Worm (Caenorhabditis elegans): ENCODE measurements around the gene ZK809.8.
A peak's percentile ranks its signal among the peaks of the same experiment; 100 is the strongest.

Gene ZK809.8

ce11 chrIV:11691524-11691923, 42.7 kb upstream of the ZK809.8 start (continued):
- TF ChIP-seq F16B12.6 (tag; optimal IDR thresholded peaks at IDR 0.05) = no peak
- no peak for TF ChIP-seq mdl-1 (tag; optimal IDR thresholded peaks at IDR 0.05)
- no peak for TF ChIP-seq xbp-1 (tag; optimal IDR thresholded peaks at IDR 0.05)
- TF ChIP-seq zag-1 (tag; optimal IDR thresholded peaks at IDR 0.05) = no peak
- no peak for TF ChIP-seq sox-4 (tag; optimal IDR thresholded peaks at IDR 0.05)
- peak; percentile 38 for TF ChIP-seq rnt-1 (tag; optimal IDR thresholded peaks at IDR 0.05)
- TF ChIP-seq ces-1 (GFP tag; optimal IDR thresholded peaks at IDR 0.05) = no peak
- TF ChIP-seq aha-1 (tag; optimal IDR thresholded peaks at IDR 0.05) = no peak
- TF ChIP-seq dpl-1 (GFP tag; optimal IDR thresholded peaks at IDR 0.05) = no peak
- no peak for TF ChIP-seq ceh-88 (GFP tag; IDR thresholded peaks at IDR 0.05)
- TF ChIP-seq efl-1 (optimal IDR thresholded peaks at IDR 0.05) = no peak
- TF ChIP-seq efl-1 (GFP tag; optimal IDR thresholded peaks at IDR 0.05 in 1 of 2) = peak in 1 of 2 experiments; percentile 0

ce11 chrIV:11690988-11691387, 42.1 kb upstream of the ZK809.8 start, which contains the start of gene let-60:
Gene let-60, minus strand, starts transcription at chrIV:11691088.
- no peak for TF ChIP-seq xbp-1 (tag; optimal IDR thresholded peaks at IDR 0.05)
- no peak for TF ChIP-seq vab-15 (tag; optimal IDR thresholded peaks at IDR 0.05)
- no peak for TF ChIP-seq zag-1 (tag; optimal IDR thresholded peaks at IDR 0.05)
- no peak for TF ChIP-seq nhr-28 (tag; optimal IDR thresholded peaks at IDR 0.05)
- TF ChIP-seq nhr-71 (tag; optimal IDR thresholded peaks at IDR 0.05) = no peak
- TF ChIP-seq lin-39 (tag; optimal IDR thresholded peaks at IDR 0.05) = no peak
- TF ChIP-seq nhr-20 (tag; optimal IDR thresholded peaks at IDR 0.05) = no peak
- no peak for TF ChIP-seq hlh-17 (GFP tag; optimal IDR thresholded peaks at IDR 0.05; ENCODE audit: borderline replicate concordance)
- no peak for TF ChIP-seq C34B4.2 (tag; optimal IDR thresholded peaks at IDR 0.05)
- no peak for TF ChIP-seq lsy-2 (tag; optimal IDR thresholded peaks at IDR 0.05)

- no peak for TF ChIP-seq fkh-4 (tag; optimal IDR thresholded peaks at IDR 0.05; ENCODE audit: borderline replicate concordance)
- TF ChIP-seq elt-3 (tag; optimal IDR thresholded peaks at IDR 0.05) = no peak
- TF ChIP-seq grh-1 (GFP tag; IDR thresholded peaks at IDR 0.05) = no peak
- TF ChIP-seq jun-1 (tag; optimal IDR thresholded peaks at IDR 0.05) = no peak
- TF ChIP-seq nhr-77 (tag; optimal IDR thresholded peaks at IDR 0.05) = no peak
- TF ChIP-seq C16A3.4 (tag; optimal IDR thresholded peaks at IDR 0.05) = no peak
- TF ChIP-seq unc-62 (GFP tag; optimal IDR thresholded peaks at IDR 0.05) = no peak
- TF ChIP-seq alr-1 (tag; optimal IDR thresholded peaks at IDR 0.05; ENCODE audit: borderline replicate concordance) = no peak
Measured at ce11 chrIV:11688018-11688417, 39.2 kb upstream of the ZK809.8 start, which contains the start of gene ZK792.5. Gene ZK792.5, minus strand, starts transcription at chrIV:11688118.

- TF ChIP-seq fkh-4 (tag; optimal IDR thresholded peaks at IDR 0.05; ENCODE audit: borderline replicate concordance) (no peak), pax-3 (tag; optimal IDR thresholded peaks at IDR 0.05) (no peak), lir-3 (tag; optimal IDR thresholded peaks at IDR 0.05; ENCODE audit: poor library complexity) (no peak), zag-1 (tag; optimal IDR thresholded peaks at IDR 0.05) (no peak), ztf-4 (tag; optimal IDR thresholded peaks at IDR 0.05) (no peak), lin-14 (GFP tag; optimal IDR thresholded peaks at IDR 0.05) (no peak), vab-15 (tag; optimal IDR thresholded peaks at IDR 0.05) (no peak), xbp-1 (tag; optimal IDR thresholded peaks at IDR 0.05) (no peak), nhr-19 (GFP tag; conservative IDR thresholded peaks at IDR 0.05) (no peak), hlh-17 (GFP tag; optimal IDR thresholded peaks at IDR 0.05; ENCODE audit: borderline replicate concordance) (no peak), nhr-12 (tag; optimal IDR thresholded peaks at IDR 0.05) (no peak), blmp-1 (tag; optimal IDR thresholded peaks at IDR 0.05) (no peak), ama-1 (optimal IDR thresholded peaks at IDR 0.05) (no peak)
Measured at ce11 chrIV:11681905-11682304, 33.0 kb upstream of the ZK809.8 start, which contains the start of gene ZK792.4. Gene ZK792.4, minus strand, starts transcription at chrIV:11682005.

- TF ChIP-seq aha-1 (tag; optimal IDR thresholded peaks at IDR 0.05) (no peak), pqm-1 (tag; optimal IDR thresholded peaks at IDR 0.05) (no peak), ama-1 (optimal IDR thresholded peaks at IDR 0.05) (no peak), unc-30 (tag; optimal IDR thresholded peaks at IDR 0.05) (no peak), dpl-1 (GFP tag; optimal IDR thresholded peaks at IDR 0.05) (no peak), sptf-1 (tag; optimal IDR thresholded peaks at IDR 0.05) (no peak), irx-1 (tag; optimal IDR thresholded peaks at IDR 0.05) (no peak), sup-37 (GFP tag; optimal IDR thresholded peaks at IDR 0.05) (no peak), nhr-11 (tag; optimal IDR thresholded peaks at IDR 0.05) (no peak)
Measured at ce11 chrIV:11676054-11676453, 27.2 kb upstream of the ZK809.8 start, which contains the start of gene inx-9. Gene inx-9, plus strand, starts transcription at chrIV:11676354.
